Fruit fly (Drosophila melanogaster): ENCODE results near the gene CG14540.
A peak's percentile ranks its signal among the peaks of the same experiment; 100 is the strongest.

The CG14540 gene

DNA sequence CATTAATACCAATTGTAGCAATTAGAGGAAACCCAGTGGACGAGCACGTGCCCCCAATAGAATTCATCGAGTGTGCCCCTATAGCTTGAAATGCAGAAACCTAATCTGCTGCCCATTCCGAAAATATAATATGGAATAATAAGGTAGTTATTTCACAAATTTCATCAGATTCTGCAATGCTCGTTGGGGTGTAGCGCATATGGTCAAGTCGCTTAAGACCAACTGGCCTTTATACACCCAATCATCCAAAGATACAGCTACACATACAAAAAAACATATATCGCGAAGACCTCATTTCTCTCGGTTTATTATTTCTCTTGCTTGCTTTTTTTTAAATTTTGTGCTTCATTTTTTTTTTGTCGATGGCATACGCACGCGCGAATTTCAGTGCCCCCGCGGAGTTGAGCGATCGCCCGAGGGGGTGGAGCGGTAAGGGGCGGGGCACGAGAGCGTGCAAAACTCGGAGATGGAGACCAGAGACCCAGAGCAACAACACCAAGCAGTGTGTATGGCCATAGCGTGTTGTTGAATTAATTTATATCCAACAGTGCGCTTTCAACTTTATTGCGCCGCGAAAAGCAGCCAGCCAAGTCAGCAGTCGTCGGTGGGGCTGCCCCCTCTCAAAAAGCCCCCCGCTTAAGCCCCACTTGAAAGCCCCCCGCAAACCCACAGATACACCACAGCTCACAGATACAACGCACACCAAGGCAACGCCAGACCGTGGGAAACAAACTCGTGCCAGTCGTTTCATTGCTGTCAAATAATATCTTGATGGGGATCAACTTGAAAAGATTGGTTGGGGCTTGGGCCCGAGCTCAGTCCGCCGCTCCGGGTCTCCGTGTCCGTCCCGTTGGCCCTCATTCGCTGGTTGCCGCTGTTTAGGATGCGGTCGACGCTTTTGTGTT lies 49.1 kb downstream of the CG14540 start:
- TF ChIP-seq CG5204 (GFP tag; optimal IDR thresholded peaks at IDR 0.05) (no peak), CG33017 (tag; optimal IDR thresholded peaks at IDR 0.05) (no peak), pad (GFP tag; optimal IDR thresholded peaks at IDR 0.05) (peak; percentile 82), Clk (GFP tag; optimal IDR thresholded peaks at IDR 0.05) (no peak), Crg-1 (GFP tag; optimal IDR thresholded peaks at IDR 0.05) (no peak), Mnt (GFP tag; optimal IDR thresholded peaks at IDR 0.05) (no peak), CG14711 (tag; optimal IDR thresholded peaks at IDR 0.05) (no peak), CG7101 (tag; optimal IDR thresholded peaks at IDR 0.05) (no peak), CG7045 (GFP tag; optimal IDR thresholded peaks at IDR 0.05) (no peak), Hr96 (GFP tag; optimal IDR thresholded peaks at IDR 0.05) (no peak), CG12768 (GFP tag; optimal IDR thresholded peaks at IDR 0.05) (peak; percentile 76), kay (GFP tag; ENCODE audit: borderline replicate concordance) (no peak), tj (GFP tag; optimal IDR thresholded peaks at IDR 0.05) (peak; percentile 100), cnc (optimal IDR thresholded peaks at IDR 0.05) (no peak), cic (GFP tag; optimal IDR thresholded peaks at IDR 0.05) (peak; percentile 21), toe (GFP tag; optimal IDR thresholded peaks at IDR 0.05) (no peak), CG1620 (GFP tag; optimal IDR thresholded peaks at IDR 0.05) (no peak), bab1 (GFP tag; optimal IDR thresholded peaks at IDR 0.05) (no peak), ovo (GFP tag; optimal IDR thresholded peaks at IDR 0.05) (peak; percentile 3)

DNA sequence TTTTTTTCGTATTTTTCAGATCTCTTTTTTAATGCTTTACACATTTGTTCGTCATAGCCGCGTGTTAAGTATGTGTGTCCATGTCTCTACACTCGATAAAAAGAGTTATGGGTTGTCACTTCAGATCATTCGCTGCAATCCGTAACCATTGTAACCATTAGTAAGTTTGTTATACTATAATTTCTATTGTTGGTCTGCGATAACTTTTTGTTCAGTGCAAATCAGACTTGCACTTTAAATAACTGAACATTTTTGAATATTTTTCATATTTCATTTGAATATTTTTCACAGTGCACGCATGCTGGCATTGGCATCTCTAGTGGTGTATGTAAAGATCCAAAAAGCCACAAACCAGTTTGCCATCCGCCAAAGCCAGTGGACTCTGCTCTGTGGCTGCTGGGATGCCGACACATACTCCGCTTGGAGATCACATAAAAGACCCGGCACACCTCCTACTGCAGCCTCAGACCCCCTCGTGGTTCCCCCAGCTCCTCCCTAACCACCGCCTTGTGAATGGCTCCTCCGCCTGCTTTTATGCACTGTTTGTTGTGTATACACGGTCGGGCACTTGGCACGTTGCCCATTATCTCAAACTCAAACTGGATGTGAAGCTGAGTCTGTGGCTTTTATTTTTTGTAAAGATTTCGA lies 49.9 kb downstream of the CG14540 start:
- TF ChIP-seq ovo (GFP tag; optimal IDR thresholded peaks at IDR 0.05) (no peak), CG5204 (GFP tag; optimal IDR thresholded peaks at IDR 0.05) (no peak), cnc (optimal IDR thresholded peaks at IDR 0.05) (no peak), CG11617 (GFP tag; optimal IDR thresholded peaks at IDR 0.05) (no peak), CG12768 (GFP tag; optimal IDR thresholded peaks at IDR 0.05) (no peak)

DNA sequence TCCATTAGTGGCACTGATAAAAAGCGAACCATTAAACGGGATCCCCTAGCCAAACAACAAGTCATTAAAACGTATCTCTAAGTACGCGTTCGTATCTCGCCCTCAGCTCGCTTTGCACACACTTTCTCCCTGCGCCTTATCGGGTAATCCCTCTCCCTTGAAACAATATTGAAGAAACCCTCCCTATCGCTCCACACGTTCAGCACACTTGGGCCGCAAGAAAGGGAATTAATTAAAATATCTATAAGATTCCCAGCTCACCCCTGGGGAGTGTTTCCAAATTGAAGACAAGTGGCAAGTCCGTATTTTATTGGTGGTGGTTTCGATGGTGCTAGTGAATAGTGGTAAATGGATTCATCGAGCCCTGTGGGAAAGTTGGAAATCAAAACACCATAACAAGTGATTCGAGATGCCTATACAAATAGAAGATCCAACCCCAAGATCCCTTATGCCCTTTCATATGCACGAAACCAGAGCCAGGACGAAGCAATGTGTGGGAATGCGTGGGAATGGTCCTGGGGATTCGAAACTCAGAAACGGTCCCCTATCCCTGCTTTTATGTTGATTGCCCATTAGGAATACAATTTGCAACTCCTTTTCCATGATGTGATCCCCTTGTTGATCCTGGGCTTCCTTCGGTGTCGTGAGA lies 50.8 kb downstream of the CG14540 start:
- no peak for TF ChIP-seq CG14711 (tag; optimal IDR thresholded peaks at IDR 0.05)
- TF ChIP-seq CG5204 (GFP tag; optimal IDR thresholded peaks at IDR 0.05), result no peak
- TF ChIP-seq ovo (GFP tag; optimal IDR thresholded peaks at IDR 0.05), result no peak
- peak; percentile 26 for TF ChIP-seq cic (GFP tag; optimal IDR thresholded peaks at IDR 0.05)
- TF ChIP-seq CG7045 (GFP tag; optimal IDR thresholded peaks at IDR 0.05), result peak; percentile 39
- no peak for TF ChIP-seq CG1620 (GFP tag; optimal IDR thresholded peaks at IDR 0.05)
- TF ChIP-seq cnc (optimal IDR thresholded peaks at IDR 0.05), result no peak
- TF ChIP-seq kay (GFP tag; ENCODE audit: borderline replicate concordance), result peak; percentile 21
- no peak for TF ChIP-seq Crg-1 (GFP tag; optimal IDR thresholded peaks at IDR 0.05)

DNA sequence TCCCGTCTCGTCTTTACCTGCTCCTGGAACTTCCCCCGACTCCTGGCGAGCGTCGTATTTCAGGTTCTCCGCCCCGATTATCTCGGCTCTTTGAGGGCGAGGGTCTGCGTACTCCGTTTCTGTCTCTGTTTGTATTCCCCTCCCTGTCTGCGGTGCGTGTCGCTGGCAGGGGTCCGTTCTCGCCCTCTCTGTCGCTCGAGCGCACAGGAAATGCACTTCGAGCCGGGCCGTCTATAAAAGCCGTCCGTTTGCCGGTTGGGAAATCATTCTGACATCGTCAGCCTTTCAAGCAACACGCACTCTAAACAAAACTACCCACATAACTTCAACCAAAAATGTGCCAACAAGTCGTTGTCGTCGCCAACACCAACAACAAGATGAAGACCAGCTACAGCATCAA lies 51.5 kb downstream of the CG14540 start:
- no peak for TF ChIP-seq toe (GFP tag; optimal IDR thresholded peaks at IDR 0.05)
- no peak for TF ChIP-seq ovo (GFP tag; optimal IDR thresholded peaks at IDR 0.05)
- TF ChIP-seq cnc (optimal IDR thresholded peaks at IDR 0.05), result no peak
- TF ChIP-seq CG12768 (GFP tag; optimal IDR thresholded peaks at IDR 0.05), result no peak
- no peak for TF ChIP-seq Hr96 (GFP tag; optimal IDR thresholded peaks at IDR 0.05)
- no peak for TF ChIP-seq bab1 (GFP tag; optimal IDR thresholded peaks at IDR 0.05)
- TF ChIP-seq Clk (GFP tag; optimal IDR thresholded peaks at IDR 0.05), result no peak
- no peak for TF ChIP-seq CG33017 (tag; optimal IDR thresholded peaks at IDR 0.05)
- TF ChIP-seq Mnt (GFP tag; optimal IDR thresholded peaks at IDR 0.05), result no peak
- TF ChIP-seq CG7101 (tag; optimal IDR thresholded peaks at IDR 0.05), result no peak
- TF ChIP-seq CG5204 (GFP tag; optimal IDR thresholded peaks at IDR 0.05), result no peak
- TF ChIP-seq pad (GFP tag; optimal IDR thresholded peaks at IDR 0.05), result no peak
- TF ChIP-seq Crg-1 (GFP tag; optimal IDR thresholded peaks at IDR 0.05), result no peak
- no peak for TF ChIP-seq kay (GFP tag; ENCODE audit: borderline replicate concordance)
- TF ChIP-seq CG1620 (GFP tag; optimal IDR thresholded peaks at IDR 0.05), result no peak
- TF ChIP-seq CG11617 (GFP tag; optimal IDR thresholded peaks at IDR 0.05), result no peak
- no peak for TF ChIP-seq tj (GFP tag; optimal IDR thresholded peaks at IDR 0.05)
- no peak for TF ChIP-seq cic (GFP tag; optimal IDR thresholded peaks at IDR 0.05)
- no peak for TF ChIP-seq CG14711 (tag; optimal IDR thresholded peaks at IDR 0.05)
- TF ChIP-seq CG7045 (GFP tag; optimal IDR thresholded peaks at IDR 0.05), result no peak
